Worm (Caenorhabditis elegans): Measurements from ENCODE around the gene ntl-11.

The ntl-11 gene

DNA sequence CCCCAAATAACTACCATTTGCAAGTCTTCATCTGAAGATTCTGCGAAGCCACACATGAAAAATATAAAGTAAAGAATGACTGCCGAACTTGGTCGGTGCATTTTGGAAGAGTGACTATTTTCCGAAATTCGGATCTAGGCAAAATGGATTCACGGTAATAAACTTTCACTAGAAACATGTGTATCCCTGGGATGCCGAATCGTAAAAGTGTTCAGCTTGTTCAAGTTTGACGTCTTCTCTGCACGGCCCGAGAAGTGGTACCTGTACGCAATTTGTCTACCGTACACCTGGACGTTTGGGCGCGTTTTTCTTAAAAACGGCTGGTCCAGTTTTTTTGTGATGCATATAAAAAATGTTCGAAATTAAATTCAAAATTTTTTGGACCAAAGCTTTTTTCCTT is 26.8 kb downstream of the ntl-11 start, which contains the start of gene Y73F8A.23:
Gene Y73F8A.23 (minus strand): TSS at position 101 of the 400 bp plus-strand sequence.
- TF ChIP-seq mab-5 (tag; optimal IDR thresholded peaks at IDR 0.05): no peak
- TF ChIP-seq ztf-11 (tag; optimal IDR thresholded peaks at IDR 0.05): no peak
- TF ChIP-seq tbx-8 (GFP tag; optimal IDR thresholded peaks at IDR 0.05): no peak
- TF ChIP-seq lin-13 (tag; optimal IDR thresholded peaks at IDR 0.05): no peak
- TF ChIP-seq cnd-1 (tag; optimal IDR thresholded peaks at IDR 0.05): no peak
- TF ChIP-seq flh-1 (GFP tag; optimal IDR thresholded peaks at IDR 0.05): no peak
- TF ChIP-seq sptf-1 (tag; optimal IDR thresholded peaks at IDR 0.05): no peak
- TF ChIP-seq unc-39 (tag; optimal IDR thresholded peaks at IDR 0.05): no peak
- TF ChIP-seq blmp-1 (tag; optimal IDR thresholded peaks at IDR 0.05): no peak
- no peak for TF ChIP-seq ceh-43 (GFP tag; optimal IDR thresholded peaks at IDR 0.05)
- no peak for TF ChIP-seq unc-62 (GFP tag; optimal IDR thresholded peaks at IDR 0.05)
- no peak for TF ChIP-seq nhr-12 (tag; optimal IDR thresholded peaks at IDR 0.05)
- no peak for TF ChIP-seq hlh-1 (tag; optimal IDR thresholded peaks at IDR 0.05)
- no peak for TF ChIP-seq elt-1 (tag; optimal IDR thresholded peaks at IDR 0.05; ENCODE audit: borderline replicate concordance, insufficient read depth)
- TF ChIP-seq nhr-76 (tag; optimal IDR thresholded peaks at IDR 0.05): no peak
- no peak for TF ChIP-seq pha-4 (tag; optimal IDR thresholded peaks at IDR 0.05)
- TF ChIP-seq snpc-4 (tag; optimal IDR thresholded peaks at IDR 0.05): no peak
- no peak for TF ChIP-seq mep-1 (tag; optimal IDR thresholded peaks at IDR 0.05)

- no peak for TF ChIP-seq nhr-76 (tag; optimal IDR thresholded peaks at IDR 0.05)
- no peak for TF ChIP-seq bed-3 (GFP tag; optimal IDR thresholded peaks at IDR 0.05)
- no peak for TF ChIP-seq mep-1 (tag; optimal IDR thresholded peaks at IDR 0.05)
- TF ChIP-seq mls-2 (tag; optimal IDR thresholded peaks at IDR 0.05): no peak
- TF ChIP-seq blmp-1 (tag; optimal IDR thresholded peaks at IDR 0.05): no peak
- TF ChIP-seq flh-1 (GFP tag; optimal IDR thresholded peaks at IDR 0.05): no peak
- TF ChIP-seq cnd-1 (tag; optimal IDR thresholded peaks at IDR 0.05): no peak
- TF ChIP-seq ceh-43 (GFP tag; optimal IDR thresholded peaks at IDR 0.05): no peak
- TF ChIP-seq pha-4 (tag; optimal IDR thresholded peaks at IDR 0.05): no peak
- TF ChIP-seq ham-2 (GFP tag; optimal IDR thresholded peaks at IDR 0.05): no peak
- no peak for TF ChIP-seq zip-8 (tag; optimal IDR thresholded peaks at IDR 0.05)
- no peak for TF ChIP-seq lin-13 (tag; optimal IDR thresholded peaks at IDR 0.05)
- no peak for TF ChIP-seq lin-32 (GFP tag; optimal IDR thresholded peaks at IDR 0.05)
- TF ChIP-seq nhr-237 (tag; optimal IDR thresholded peaks at IDR 0.05): no peak
Observed at ce11 chrIV:15441308-15441707, 30.0 kb downstream of the ntl-11 start, which contains the start of gene Y73F8A.22. Y73F8A.22 (minus strand) TSS chrIV:15441408.

DNA sequence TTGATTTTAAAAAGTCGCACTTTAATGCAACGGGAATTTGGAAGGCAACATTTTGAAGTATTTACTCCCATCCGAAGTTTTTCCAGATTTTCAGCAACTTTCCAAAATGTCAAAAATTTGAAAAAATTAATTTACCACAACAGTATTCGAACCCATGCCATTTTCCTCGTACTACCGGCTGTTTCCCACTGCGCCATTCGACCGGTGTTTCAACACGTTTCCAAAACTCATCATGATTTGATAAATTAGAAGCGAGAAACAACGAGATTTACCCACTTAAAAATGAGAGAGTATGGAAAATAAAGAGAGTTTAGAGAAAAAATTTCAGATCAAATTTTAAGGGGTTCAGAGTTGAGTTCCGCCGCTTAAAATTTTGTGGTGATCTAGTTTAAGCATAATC is 37.5 kb downstream of the ntl-11 start:
- peak; percentile 38 for TF ChIP-seq mab-5 (tag; optimal IDR thresholded peaks at IDR 0.05)
- no peak for TF ChIP-seq ceh-43 (GFP tag; optimal IDR thresholded peaks at IDR 0.05)
- TF ChIP-seq ceh-39 (tag; optimal IDR thresholded peaks at IDR 0.05): no peak
- TF ChIP-seq unc-62 (GFP tag; optimal IDR thresholded peaks at IDR 0.05): no peak
- peak; percentile 42 for TF ChIP-seq zip-8 (tag; optimal IDR thresholded peaks at IDR 0.05)

All from whole organism, mixed stage, embryonic.